Fruit fly (Drosophila melanogaster): ENCODE measurements around the gene CG43367.

The CG43367 gene

dm6 chr3L:4160926-4161325 lies 32.9 kb upstream of the CG43367 start, which contains the start of gene nab:
Gene nab (minus strand): TSS chr3L:4160932.
- peak; percentile 93 for TF ChIP-seq Blimp-1 (GFP tag; optimal IDR thresholded peaks at IDR 0.05)
- TF ChIP-seq CG8119 (GFP tag; IDR thresholded peaks at IDR 0.05): no peak
- no peak for TF ChIP-seq CG6808 (GFP tag; optimal IDR thresholded peaks at IDR 0.05)
- TF ChIP-seq Eip93F (GFP tag; optimal IDR thresholded peaks at IDR 0.05): peak; percentile 1
- peak in 1 of 2 experiments; percentile 12 for TF ChIP-seq ss (GFP tag; optimal IDR thresholded peaks at IDR 0.05)
- peak; percentile 48 for TF ChIP-seq CG6854 (GFP tag; optimal IDR thresholded peaks at IDR 0.05)
- TF ChIP-seq CG11294 (GFP tag; IDR thresholded peaks at IDR 0.05): no peak
- TF ChIP-seq Eip78C (GFP tag): peak; percentile 21
- no peak for TF ChIP-seq Ets96B (tag; optimal IDR thresholded peaks at IDR 0.05)
- no peak for TF ChIP-seq fd59A (GFP tag; optimal IDR thresholded peaks at IDR 0.05)
- no peak for TF ChIP-seq CG32006 (GFP tag; optimal IDR thresholded peaks at IDR 0.05)
- no peak for TF ChIP-seq CG9139 (GFP tag; optimal IDR thresholded peaks at IDR 0.05)

- no peak for TF ChIP-seq esn (GFP tag; optimal IDR thresholded peaks at IDR 0.05)
- peak; percentile 5 for TF ChIP-seq Eip78C (GFP tag)
- TF ChIP-seq Sox102F (GFP tag; optimal IDR thresholded peaks at IDR 0.05): peak; percentile 44
- TF ChIP-seq CG15336 (GFP tag; IDR thresholded peaks at IDR 0.05): no peak
- TF ChIP-seq CG8119 (GFP tag; IDR thresholded peaks at IDR 0.05): no peak
- no peak for TF ChIP-seq CG31627 (GFP tag; optimal IDR thresholded peaks at IDR 0.05)
- TF ChIP-seq fd85E (GFP tag; optimal IDR thresholded peaks at IDR 0.05): no peak
- TF ChIP-seq CG4318 (GFP tag; optimal IDR thresholded peaks at IDR 0.05): no peak
- peak; percentile 31 for TF ChIP-seq vri (GFP tag; optimal IDR thresholded peaks at IDR 0.05)
- no peak for TF ChIP-seq CG6163 (GFP tag; IDR thresholded peaks at IDR 0.05)
- peak; percentile 14 for TF ChIP-seq CG10631 (GFP tag; optimal IDR thresholded peaks at IDR 0.05)
- peak; percentile 59 for TF ChIP-seq CG6854 (GFP tag; optimal IDR thresholded peaks at IDR 0.05)
- peak; percentile 15 for TF ChIP-seq Met (GFP tag; optimal IDR thresholded peaks at IDR 0.05)
- peak; percentile 10 for TF ChIP-seq CG1621 (tag; optimal IDR thresholded peaks at IDR 0.05)
- peak; percentile 13 for TF ChIP-seq Blimp-1 (GFP tag; optimal IDR thresholded peaks at IDR 0.05)
- no peak for TF ChIP-seq CG11762 (GFP tag; optimal IDR thresholded peaks at IDR 0.05; ENCODE audit: insufficient read depth)
These were observed 26.4 kb upstream of the CG43367 start, which contains the start of gene mas for dm6 chr3L:4167353-4167842. Gene mas (minus strand): TSS chr3L:4167464.

- peak; percentile 13 for TF ChIP-seq net (GFP tag; optimal IDR thresholded peaks at IDR 0.05)
- TF ChIP-seq ss (GFP tag; optimal IDR thresholded peaks at IDR 0.05): peak in 1 of 2 experiments; percentile 8
- TF ChIP-seq Sox14 (GFP tag; optimal IDR thresholded peaks at IDR 0.05): peak; percentile 18
- TF ChIP-seq Blimp-1 (GFP tag; optimal IDR thresholded peaks at IDR 0.05): peak; percentile 37
- no peak for TF ChIP-seq fd59A (GFP tag; optimal IDR thresholded peaks at IDR 0.05)
- TF ChIP-seq CG3919 (GFP tag; optimal IDR thresholded peaks at IDR 0.05): no peak
- TF ChIP-seq dsx (GFP tag; optimal IDR thresholded peaks at IDR 0.05; ENCODE audit: poor library complexity, severe bottlenecking): peak; percentile 76
- TF ChIP-seq CG31627 (GFP tag; optimal IDR thresholded peaks at IDR 0.05): peak; percentile 24
- peak; percentile 41 for TF ChIP-seq cyc (GFP tag; optimal IDR thresholded peaks at IDR 0.05)
- peak; percentile 45; the same call in 2 of the 3 replicates for TF ChIP-seq eg (GFP tag; IDR thresholded peaks at IDR 0.05)
- TF ChIP-seq esn (GFP tag; optimal IDR thresholded peaks at IDR 0.05): peak; percentile 37
- TF ChIP-seq fkh (GFP tag; optimal IDR thresholded peaks at IDR 0.05): no peak
- TF ChIP-seq topi (GFP tag; optimal IDR thresholded peaks at IDR 0.05): no peak
- no peak for TF ChIP-seq CG6792 (GFP tag; optimal IDR thresholded peaks at IDR 0.05)
- no peak for TF ChIP-seq CG16779 (tag; optimal IDR thresholded peaks at IDR 0.05)
- TF ChIP-seq CG8632 (GFP tag; optimal IDR thresholded peaks at IDR 0.05): no peak
- TF ChIP-seq CG6854 (GFP tag; optimal IDR thresholded peaks at IDR 0.05): peak; percentile 51
- peak; percentile 33 for TF ChIP-seq Met (GFP tag; optimal IDR thresholded peaks at IDR 0.05)
- no peak for TF ChIP-seq fd85E (GFP tag; optimal IDR thresholded peaks at IDR 0.05)
- no peak for TF ChIP-seq Hr4 (GFP tag; optimal IDR thresholded peaks at IDR 0.05)
- no peak for TF ChIP-seq CG34406 (GFP tag; optimal IDR thresholded peaks at IDR 0.05)
- TF ChIP-seq Gug (GFP tag; IDR thresholded peaks at IDR 0.05): 0 out of 2 replicates have a peak, but pooled peaks have one; percentile 9
- no peak for TF ChIP-seq CG4318 (GFP tag; optimal IDR thresholded peaks at IDR 0.05)
- TF ChIP-seq CG32006 (GFP tag; optimal IDR thresholded peaks at IDR 0.05): no peak
- TF ChIP-seq Smox (GFP tag; optimal IDR thresholded peaks at IDR 0.05): peak; percentile 39
- TF ChIP-seq vri (GFP tag; optimal IDR thresholded peaks at IDR 0.05): peak; percentile 25
- no peak for TF ChIP-seq Sox102F (GFP tag; optimal IDR thresholded peaks at IDR 0.05)
- no peak for TF ChIP-seq lz (GFP tag; optimal IDR thresholded peaks at IDR 0.05)
- TF ChIP-seq Lpt (GFP tag; optimal IDR thresholded peaks at IDR 0.05): no peak
- no peak for TF ChIP-seq CG10669 (GFP tag; optimal IDR thresholded peaks at IDR 0.05)
- TF ChIP-seq pdm3 (GFP tag; optimal IDR thresholded peaks at IDR 0.05): peak; percentile 2
- TF ChIP-seq CG7368 (GFP tag; optimal IDR thresholded peaks at IDR 0.05): no peak
These were observed 23.7 kb upstream of the CG43367 start, which contains the start of gene Ero1L for dm6 chr3L:4169957-4170651. Gene Ero1L (plus strand): TSS chr3L:4170404.

Data from whole organism, prepupa.